Fruit fly (Drosophila melanogaster): ENCODE measurements around the gene CG16974.

Gene CG16974

dm6 chr2L:13164994-13165801 is 26.6 kb downstream of the CG16974 start, which contains the start of gene Sirt1 (continued):
- TF ChIP-seq CG34376 (GFP tag; optimal IDR thresholded peaks at IDR 0.05) (peak; percentile 43), lab (GFP tag; optimal IDR thresholded peaks at IDR 0.05) (peak; percentile 76), CrebB (tag; optimal IDR thresholded peaks at IDR 0.05) (peak; percentile 34), CG8944 (GFP tag; optimal IDR thresholded peaks at IDR 0.05) (peak; percentile 58), chn (GFP tag; optimal IDR thresholded peaks at IDR 0.05) (peak; percentile 35), CG17829 (tag; optimal IDR thresholded peaks at IDR 0.05) (peak; percentile 88), Dref (GFP tag; IDR thresholded peaks at IDR 0.05) (no peak), Dbx (GFP tag; IDR thresholded peaks at IDR 0.05) (peak; percentile 84; the same call in 2 of the 3 replicates), Dek (tag; optimal IDR thresholded peaks at IDR 0.05) (peak; percentile 86), CG3838 (GFP tag; optimal IDR thresholded peaks at IDR 0.05) (no peak), zf30C (GFP tag; optimal IDR thresholded peaks at IDR 0.05) (no peak), CG10979 (tag; optimal IDR thresholded peaks at IDR 0.05) (peak; percentile 87), CG14965 (GFP tag; optimal IDR thresholded peaks at IDR 0.05; ENCODE audit: borderline replicate concordance) (no peak), tna (GFP tag; IDR thresholded peaks at IDR 0.05; ENCODE audit: partially characterized antibody) (no peak), vvl (GFP tag; IDR thresholded peaks at IDR 0.05) (peak; percentile 66), ssp (GFP tag; IDR thresholded peaks at IDR 0.05) (peak; percentile 74), CG4730 (GFP tag; IDR thresholded peaks at IDR 0.05) (peak; percentile 67), pros (GFP tag; optimal IDR thresholded peaks at IDR 0.05) (no peak), CG9932 (GFP tag; IDR thresholded peaks at IDR 0.05) (peak; percentile 83), onecut (GFP tag; IDR thresholded peaks at IDR 0.05) (peak; percentile 51), CG10654 (GFP tag; optimal IDR thresholded peaks at IDR 0.05) (peak; percentile 76), ems (GFP tag; optimal IDR thresholded peaks at IDR 0.05) (no peak), CG2199 (GFP tag; IDR thresholded peaks at IDR 0.05) (no peak), Dip2 (GFP tag; IDR thresholded peaks at IDR 0.05) (no peak), gro (GFP tag; optimal IDR thresholded peaks at IDR 0.05) (peak; percentile 48), fd3F (GFP tag; optimal IDR thresholded peaks at IDR 0.05) (peak; percentile 87), CG10462 (GFP tag; optimal IDR thresholded peaks at IDR 0.05) (peak; percentile 59), Stat92E (GFP tag; optimal IDR thresholded peaks at IDR 0.05) (peak in 1 of 3 experiments; percentile 86), CG9437 (GFP tag; optimal IDR thresholded peaks at IDR 0.05) (peak; percentile 94), vnd (GFP tag; IDR thresholded peaks at IDR 0.05; ENCODE audit: partially characterized antibody) (no peak), tin (GFP tag; optimal IDR thresholded peaks at IDR 0.05) (peak; percentile 84), CG1233 (GFP tag; optimal IDR thresholded peaks at IDR 0.05) (peak; percentile 86), otp (GFP tag; IDR thresholded peaks at IDR 0.05) (no peak), CG4617 (GFP tag; optimal IDR thresholded peaks at IDR 0.05; ENCODE audit: borderline replicate concordance) (peak; percentile 45), CG2712 (tag; optimal IDR thresholded peaks at IDR 0.05) (peak; percentile 90), kah (GFP tag; optimal IDR thresholded peaks at IDR 0.05) (peak; percentile 49), D19A (tag; optimal IDR thresholded peaks at IDR 0.05) (no peak), CG6175 (GFP tag; IDR thresholded peaks at IDR 0.05) (0 out of 3 replicates have a peak, but pooled peaks have one; percentile 36), bigmax (GFP tag; optimal IDR thresholded peaks at IDR 0.05) (no peak), CG11723 (GFP tag; optimal IDR thresholded peaks at IDR 0.05) (peak; percentile 66), CG8359 (GFP tag; optimal IDR thresholded peaks at IDR 0.05; ENCODE audit: borderline replicate concordance) (peak; percentile 39), CG18599 (GFP tag; optimal IDR thresholded peaks at IDR 0.05) (peak; percentile 77), psq (GFP tag; optimal IDR thresholded peaks at IDR 0.05) (no peak), nmo (GFP tag; optimal IDR thresholded peaks at IDR 0.05) (peak; percentile 95), CG10274 (GFP tag; optimal IDR thresholded peaks at IDR 0.05) (peak; percentile 43), grau (tag; optimal IDR thresholded peaks at IDR 0.05) (peak; percentile 99), CG7987 (GFP tag; optimal IDR thresholded peaks at IDR 0.05) (peak; percentile 24), cas (GFP tag; IDR thresholded peaks at IDR 0.05) (no peak)
